Fruit fly (Drosophila melanogaster): ENCODE measurements around the gene CG6462.

CG6462 gene

dm6 chr3L:6074975-6075692 lies 38.2 kb downstream of the CG6462 start, which contains the start of the genes CG13295 and CG6610 (continued):
- TF ChIP-seq ss (GFP tag; optimal IDR thresholded peaks at IDR 0.05) = peak in 1 of 2 experiments; percentile 44
- TF ChIP-seq Sox102F (GFP tag; optimal IDR thresholded peaks at IDR 0.05) = peak; percentile 9
- peak; percentile 36; the same call in 1 of the 3 replicates for TF ChIP-seq CG6163 (GFP tag; IDR thresholded peaks at IDR 0.05)
- TF ChIP-seq OdsH (GFP tag; optimal IDR thresholded peaks at IDR 0.05) = no peak
- TF ChIP-seq salr (GFP tag; optimal IDR thresholded peaks at IDR 0.05) = peak in 1 of 2 experiments; percentile 3
- peak; percentile 47 for TF ChIP-seq Eip75B (GFP tag; optimal IDR thresholded peaks at IDR 0.05)
- no peak for TF ChIP-seq dsx (GFP tag; optimal IDR thresholded peaks at IDR 0.05; ENCODE audit: poor library complexity, severe bottlenecking)
- TF ChIP-seq CG34406 (GFP tag; optimal IDR thresholded peaks at IDR 0.05) = no peak
- TF ChIP-seq CG10631 (GFP tag; optimal IDR thresholded peaks at IDR 0.05) = peak; percentile 57
- TF ChIP-seq svp (GFP tag) = no peak
- TF ChIP-seq Met (GFP tag; optimal IDR thresholded peaks at IDR 0.05) = peak; percentile 47
- peak; percentile 71 for TF ChIP-seq CG3032 (tag; optimal IDR thresholded peaks at IDR 0.05)
- no peak for TF ChIP-seq CG8632 (GFP tag; optimal IDR thresholded peaks at IDR 0.05)
- peak; percentile 44 for TF ChIP-seq achi (GFP tag; optimal IDR thresholded peaks at IDR 0.05)
- TF ChIP-seq Hr38 (GFP tag; optimal IDR thresholded peaks at IDR 0.05) = no peak
- TF ChIP-seq Lpt (GFP tag; optimal IDR thresholded peaks at IDR 0.05) = no peak
- no peak for TF ChIP-seq fd85E (GFP tag; optimal IDR thresholded peaks at IDR 0.05)
- peak; percentile 84 for TF ChIP-seq fkh (GFP tag; optimal IDR thresholded peaks at IDR 0.05)
- peak; percentile 48 for TF ChIP-seq Smox (GFP tag; optimal IDR thresholded peaks at IDR 0.05)
- peak; percentile 69 for TF ChIP-seq CG31627 (GFP tag; optimal IDR thresholded peaks at IDR 0.05)
- peak; percentile 15 for TF ChIP-seq CG9139 (GFP tag; optimal IDR thresholded peaks at IDR 0.05)
- peak; percentile 35; the same call in 1 of the 2 replicates for TF ChIP-seq CG15336 (GFP tag; IDR thresholded peaks at IDR 0.05)
- TF ChIP-seq esn (GFP tag; optimal IDR thresholded peaks at IDR 0.05) = peak; percentile 60
- no peak for TF ChIP-seq CG11762 (GFP tag; optimal IDR thresholded peaks at IDR 0.05; ENCODE audit: insufficient read depth)
- TF ChIP-seq CG8119 (GFP tag; IDR thresholded peaks at IDR 0.05) = no peak
- no peak for TF ChIP-seq CG11902 (GFP tag; optimal IDR thresholded peaks at IDR 0.05)
- TF ChIP-seq net (GFP tag; optimal IDR thresholded peaks at IDR 0.05) = no peak
- peak; percentile 42 for TF ChIP-seq topi (GFP tag; optimal IDR thresholded peaks at IDR 0.05)
- TF ChIP-seq Eip93F (GFP tag; optimal IDR thresholded peaks at IDR 0.05) = no peak
- TF ChIP-seq CG6792 (GFP tag; optimal IDR thresholded peaks at IDR 0.05) = peak; percentile 6
- TF ChIP-seq CG32006 (GFP tag; optimal IDR thresholded peaks at IDR 0.05) = peak; percentile 58
- no peak for TF ChIP-seq spab (GFP tag; optimal IDR thresholded peaks at IDR 0.05)
- no peak for TF ChIP-seq Blimp-1 (GFP tag; optimal IDR thresholded peaks at IDR 0.05)
- TF ChIP-seq Gug (GFP tag; IDR thresholded peaks at IDR 0.05) = no peak
- TF ChIP-seq CG1621 (tag; optimal IDR thresholded peaks at IDR 0.05) = no peak
- TF ChIP-seq CG16779 (tag; optimal IDR thresholded peaks at IDR 0.05) = no peak

DNA sequence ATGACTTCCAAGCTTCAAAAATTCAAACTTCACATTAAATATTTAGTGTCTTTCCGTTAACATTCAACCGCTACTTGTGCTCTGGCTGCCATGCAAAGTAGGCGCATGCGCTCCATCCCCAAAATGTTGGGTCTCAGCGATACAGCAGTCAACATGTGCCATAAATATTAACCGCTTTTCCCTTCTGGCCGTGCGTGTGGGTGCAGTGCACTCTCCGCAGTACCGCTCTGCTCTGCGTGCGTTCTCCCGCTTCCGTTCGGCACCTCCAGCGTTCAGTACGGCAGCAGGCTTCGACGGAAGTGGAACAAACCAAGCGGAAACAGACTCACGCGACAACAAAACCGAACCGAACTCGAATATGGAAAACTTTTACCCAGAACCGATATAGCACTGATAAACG lies 39.5 kb downstream of the CG6462 start, which contains the start of gene ssp6:
ssp6 (plus strand) TSS at position 294 of the 400 bp plus-strand sequence.
- peak; percentile 19 for TF ChIP-seq Eip78C (GFP tag)
- TF ChIP-seq fd85E (GFP tag; optimal IDR thresholded peaks at IDR 0.05) = no peak
- TF ChIP-seq svp (GFP tag) = peak; percentile 10

DNA sequence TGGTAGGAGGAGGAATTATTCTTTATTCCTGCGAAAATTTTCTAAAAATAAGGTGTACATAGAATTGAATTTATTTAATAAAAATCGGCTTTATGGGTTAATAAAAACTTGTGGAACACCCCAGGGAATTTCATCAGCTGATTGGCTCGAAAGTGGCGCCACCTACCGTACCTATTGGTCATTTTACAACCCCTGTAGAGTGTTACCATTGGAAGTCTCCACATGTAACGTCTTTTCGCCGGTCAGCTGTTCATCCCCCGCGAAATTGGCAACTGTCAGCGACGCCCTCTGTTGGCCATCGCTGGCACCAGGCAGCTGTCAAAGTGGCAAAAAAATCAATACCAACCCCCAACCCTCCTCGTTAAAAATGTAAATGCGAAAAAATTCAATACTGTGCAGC lies 45.6 kb downstream of the CG6462 start, which contains the start of gene CG13293:
CG13293 (plus strand) TSS at position 323 of the 400 bp plus-strand sequence.
- TF ChIP-seq svp (GFP tag) (no peak), CG3032 (tag; optimal IDR thresholded peaks at IDR 0.05) (no peak), Blimp-1 (GFP tag; optimal IDR thresholded peaks at IDR 0.05) (no peak), eg (GFP tag; IDR thresholded peaks at IDR 0.05) (no peak), pdm3 (GFP tag; optimal IDR thresholded peaks at IDR 0.05) (no peak), achi (GFP tag; optimal IDR thresholded peaks at IDR 0.05) (peak; percentile 88), vri (GFP tag; optimal IDR thresholded peaks at IDR 0.05) (no peak)
